Worm (Caenorhabditis elegans) whole organism, mixed stage, embryonic: ENCODE measurements around the gene B0244.5.

ENCODE experiments used
- bed-3 ChIP-seq: fragments of 200-800 bp; sonication (Bioruptor generic); optimal IDR thresholded peaks from 3 replicates; lab custom pipeline; 2018; ENCODE audit warnings: mild to moderate bottlenecking, missing genetic modification characterization, moderate library complexity, missing compliant biosample characterization
- ham-2 ChIP-seq: fragments of 200-800 bp; sonication (Bioruptor generic); optimal IDR thresholded peaks from 2 replicates; lab custom pipeline; 2018; ENCODE audit warnings: mild to moderate bottlenecking, missing genetic modification characterization, missing compliant biosample characterization
- hlh-1 ChIP-seq: fragments of 150-350 bp; optimal IDR thresholded peaks from 2 replicates; lab custom pipeline; 2014; ENCODE audit warnings: missing biosample characterization, missing genetic modification reagents, missing genetic modification characterization
- lsy-2 ChIP-seq: fragments of 150-350 bp; optimal IDR thresholded peaks from 2 replicates; lab custom pipeline; 2014; ENCODE audit warnings: missing biosample characterization, missing genetic modification characterization
- nhr-237 ChIP-seq: fragments of 150-350 bp; optimal IDR thresholded peaks from 2 replicates; lab custom pipeline; 2014; ENCODE audit warnings: missing biosample characterization, missing genetic modification characterization
- nhr-28 ChIP-seq: fragments of 150-350 bp; optimal IDR thresholded peaks from 2 replicates; lab custom pipeline; 2014; ENCODE audit warnings: missing biosample characterization, missing genetic modification characterization
- nhr-76 ChIP-seq: sonication (generic microtip); optimal IDR thresholded peaks from 2 replicates; lab custom pipeline; 2017; ENCODE audit warnings: missing biosample characterization, missing genetic modification characterization
- sem-2 ChIP-seq: fragments of 200-800 bp; sonication (Bioruptor generic); optimal IDR thresholded peaks from 2 replicates; lab custom pipeline; 2018; ENCODE audit warnings: mild to moderate bottlenecking, missing genetic modification characterization, missing compliant biosample characterization
- unc-62 ChIP-seq: fragments of 150-350 bp; optimal IDR thresholded peaks from 2 replicates; lab custom pipeline; 2014; ENCODE audit warnings: missing biosample characterization, missing genetic modification reagents, missing genetic modification characterization

DNA sequence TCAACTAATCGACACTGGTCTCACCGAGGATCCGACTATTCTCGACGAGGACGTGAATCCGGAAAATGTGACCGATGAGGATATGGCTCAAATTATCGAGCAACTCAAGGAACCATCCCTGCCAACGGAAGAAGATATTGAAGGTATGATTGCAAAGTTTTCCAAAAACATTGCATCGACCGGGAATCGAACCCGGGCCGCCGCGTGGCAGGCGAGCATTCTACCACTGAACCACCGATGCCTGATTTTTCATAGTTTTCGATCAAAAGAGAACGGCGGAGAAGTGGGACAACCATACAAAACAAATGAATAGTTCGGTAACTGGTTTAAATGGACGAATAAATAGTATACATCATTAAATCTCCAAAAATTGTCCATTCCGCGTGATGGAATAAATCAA lies 17.2 kb downstream of the B0244.5 start:
- TF ChIP-seq ham-2 (GFP tag; lab: Kevin White, UChicago): no peak
- no peak for TF ChIP-seq nhr-28
- no peak for TF ChIP-seq lsy-2 (tag; lab: Kevin White, UChicago)
- TF ChIP-seq unc-62 (GFP tag; lab: Kevin White, UChicago): no peak
- TF ChIP-seq nhr-76 (tag; lab: Kevin White, UChicago): no peak
- no peak for TF ChIP-seq hlh-1 (tag; lab: Kevin White, UChicago)
- no peak for TF ChIP-seq nhr-237 (tag; lab: Kevin White, UChicago)
- no peak for TF ChIP-seq bed-3
- no peak for TF ChIP-seq sem-2
